Worm (Caenorhabditis elegans) whole organism, late embryonic: Measurements from ENCODE around the gene C16A3.2.

Experiments
- ama-1 ChIP-seq: fragments of 150-350 bp; optimal IDR thresholded peaks from 2 replicates; lab custom pipeline; 2014
- ceh-19 ChIP-seq: fragments of 200-800 bp; sonication (Bioruptor generic); optimal IDR thresholded peaks from 2 replicates; lab custom pipeline; 2018; ENCODE audit warnings: mild to moderate bottlenecking, missing genetic modification characterization, missing compliant biosample characterization
- ceh-31 ChIP-seq: sonication (generic microtip); optimal IDR thresholded peaks from 2 replicates; lab custom pipeline; 2016; ENCODE audit warnings: missing genetic modification characterization, missing compliant biosample characterization
- elt-2 ChIP-seq: sonication (generic microtip); optimal IDR thresholded peaks from 2 replicates; lab custom pipeline; 2016; ENCODE audit warnings: missing genetic modification reagents, missing genetic modification characterization, missing compliant biosample characterization
- elt-4 ChIP-seq: sonication (generic microtip); optimal IDR thresholded peaks from 2 replicates; lab custom pipeline; 2016; ENCODE audit warnings: missing genetic modification characterization, missing compliant biosample characterization
- fkh-6 ChIP-seq: sonication (generic microtip); optimal IDR thresholded peaks from 2 replicates; lab custom pipeline; 2016; ENCODE audit warnings: missing genetic modification characterization, missing compliant biosample characterization
- hlh-8 ChIP-seq: sonication (generic microtip); optimal IDR thresholded peaks from 2 replicates; lab custom pipeline; 2016; ENCODE audit warnings: missing genotype, missing genetic modification characterization, missing compliant biosample characterization
- mec-3 ChIP-seq: sonication (generic microtip); optimal IDR thresholded peaks from 2 replicates; lab custom pipeline; 2016; ENCODE audit warnings: borderline replicate concordance, missing genetic modification characterization, missing compliant biosample characterization
- nfya-1 ChIP-seq: sonication (generic microtip); optimal IDR thresholded peaks from 2 replicates; lab custom pipeline; 2017; ENCODE audit warnings: missing genetic modification characterization, mild to moderate bottlenecking, missing compliant biosample characterization, antibody characterized with exemption, moderate library complexity
- pat-9 ChIP-seq: fragments of 200-800 bp; sonication (Bioruptor generic); optimal IDR thresholded peaks from 2 replicates; lab custom pipeline; 2018; ENCODE audit warnings: mild to moderate bottlenecking, missing genetic modification characterization, moderate library complexity, missing compliant biosample characterization
- pha-4 ChIP-seq: fragments of 150-350 bp; optimal IDR thresholded peaks from 2 replicates; lab custom pipeline; 2018; ENCODE audit warnings: missing biosample characterization, missing genetic modification reagents, missing genetic modification characterization
- pqm-1 ChIP-seq: sonication (generic microtip); optimal IDR thresholded peaks from 2 replicates; lab custom pipeline; 2016; ENCODE audit warnings: missing genetic modification characterization, missing compliant biosample characterization
- rnt-1 ChIP-seq: sonication (generic microtip); optimal IDR thresholded peaks from 2 replicates; lab custom pipeline; 2016; ENCODE audit warnings: missing genetic modification characterization, missing compliant biosample characterization
- unc-55 ChIP-seq: sonication (generic microtip); optimal IDR thresholded peaks from 2 replicates; lab custom pipeline; 2017; ENCODE audit warnings: missing biosample characterization, missing genetic modification reagents, missing genetic modification characterization

- TF ChIP-seq ceh-19, result no peak
- TF ChIP-seq pha-4 (tag; lab: Kevin White, UChicago), result no peak
- TF ChIP-seq elt-4 (tag; lab: Kevin White, UChicago), result no peak
- TF ChIP-seq pat-9 (tag; lab: Kevin White, UChicago), result no peak
- TF ChIP-seq pqm-1 (tag; lab: Kevin White, UChicago), result no peak
- TF ChIP-seq nfya-1 (tag; lab: Kevin White, UChicago), result peak; percentile 69
- no peak for TF ChIP-seq mec-3 (tag; lab: Kevin White, UChicago)
- TF ChIP-seq unc-55 (GFP tag; lab: Kevin White, UChicago), result no peak
- TF ChIP-seq ama-1 (lab: Kevin White, UChicago), result no peak
- no peak for TF ChIP-seq fkh-6 (tag; lab: Kevin White, UChicago)
- no peak for TF ChIP-seq rnt-1 (tag; lab: Kevin White, UChicago)
- no peak for TF ChIP-seq hlh-8
- no peak for TF ChIP-seq elt-2 (tag; lab: Kevin White, UChicago)
- no peak for TF ChIP-seq ceh-31
Observed at ce11 chrIII:6382987-6383602, 6.5 kb upstream of the C16A3.2 start, which contains the start of gene let-716.
